Fruit fly (Drosophila melanogaster) whole organism, embryonic: ENCODE results near the gene Sidpn.

Experiments
- Awh ChIP-seq: fragments of 200-800 bp; sonication (Bioruptor generic); IDR thresholded peaks from 2 replicates; pipeline ENCODE4, ENCODE4 v1.3.6; 2022; ENCODE audit warnings: missing biosample characterization, missing genetic modification characterization
- CG12299 ChIP-seq: fragments of 200-800 bp; sonication (Bioruptor generic); optimal IDR thresholded peaks from 2 replicates; lab custom pipeline; 2018; ENCODE audit warnings: missing biosample characterization, mild to moderate bottlenecking, missing genetic modification characterization
- CG1233 ChIP-seq: fragments of 200-800 bp; sonication (Bioruptor generic); optimal IDR thresholded peaks from 4 replicates; lab custom pipeline; 2018; ENCODE audit warnings: missing biosample characterization, mild to moderate bottlenecking, missing genetic modification characterization
- CG17328 ChIP-seq: fragments of 200-800 bp; sonication (Bioruptor generic); IDR thresholded peaks from 2 replicates; pipeline ENCODE4 v1.3.6; 2022; ENCODE audit warnings: missing biosample characterization, missing genetic modification characterization
- CG17361 ChIP-seq: fragments of 200-800 bp; sonication (Bioruptor generic); IDR thresholded peaks from 3 replicates; pipeline ENCODE4 v1.3.6; 2022; ENCODE audit warnings: missing biosample characterization, missing genetic modification characterization
- CG2678 ChIP-seq: fragments of 200-800 bp; sonication (Bioruptor generic); optimal IDR thresholded peaks from 3 replicates; lab custom pipeline; 2019; ENCODE audit warnings: missing biosample characterization, mild to moderate bottlenecking, missing genetic modification characterization, moderate library complexity
- CG3065 ChIP-seq: fragments of 200-800 bp; sonication (Bioruptor generic); optimal IDR thresholded peaks from 2 replicates; lab custom pipeline; 2016; ENCODE audit warnings: missing biosample characterization, missing genetic modification characterization
- CG3163 ChIP-seq: fragments of 200-800 bp; sonication (Bioruptor generic); optimal IDR thresholded peaks from 3 replicates; lab custom pipeline; 2016; ENCODE audit warnings: missing biosample characterization, missing genetic modification characterization
- CG32767 ChIP-seq: fragments of 200-800 bp; sonication (Bioruptor generic); IDR thresholded peaks from 2 replicates; pipeline ENCODE4 v1.3.6; 2022; ENCODE audit warnings: missing biosample characterization, missing genetic modification characterization
- CG34422 ChIP-seq: fragments of 200-800 bp; sonication (Bioruptor generic); IDR thresholded peaks from 3 replicates; pipeline ENCODE4 v1.3.6; 2022; ENCODE audit warnings: missing biosample characterization, missing genetic modification characterization
- CG3726 ChIP-seq: fragments of 200-800 bp; sonication (Bioruptor generic); IDR thresholded peaks from 3 replicates; pipeline ENCODE4, ENCODE4 v1.3.6; 2022; ENCODE audit warnings: missing biosample characterization, missing genetic modification characterization
- CG4328 ChIP-seq: fragments of 200-800 bp; sonication (Bioruptor generic); optimal IDR thresholded peaks from 3 replicates; lab custom pipeline; 2017; ENCODE audit warnings: missing biosample characterization, missing genetic modification reagents, missing genetic modification characterization
- CG4820 ChIP-seq: fragments of 200-800 bp; sonication (Bioruptor generic); optimal IDR thresholded peaks from 3 replicates; lab custom pipeline; 2016; ENCODE audit warnings: missing biosample characterization, missing genetic modification characterization
- CG9727 ChIP-seq: fragments of 200-800 bp; sonication (Bioruptor generic); optimal IDR thresholded peaks from 3 replicates; lab custom pipeline; 2017; ENCODE audit warnings: missing biosample characterization, mild to moderate bottlenecking, missing genetic modification characterization
- CG9817 ChIP-seq: fragments of 200-800 bp; sonication (Bioruptor generic); optimal IDR thresholded peaks from 2 replicates; lab custom pipeline; 2018; ENCODE audit warnings: missing biosample characterization, mild to moderate bottlenecking, missing genetic modification characterization, moderate library complexity
- Chrac-16 ChIP-seq: fragments of 200-800 bp; sonication (Bioruptor generic); optimal IDR thresholded peaks from 3 replicates; lab custom pipeline; 2016; ENCODE audit warnings: missing biosample characterization, missing genetic modification characterization
- Ets65A ChIP-seq: fragments of 200-800 bp; sonication (Bioruptor generic); peaks from one replicate; lab custom pipeline; 2016; ENCODE audit warnings: missing biosample characterization, missing genetic modification characterization
- Lhr ChIP-seq: fragments of 200-800 bp; sonication (Bioruptor generic); optimal IDR thresholded peaks from 3 replicates; lab custom pipeline; 2017; ENCODE audit warnings: mild to moderate bottlenecking, missing biosample characterization, missing genetic modification reagents, missing genetic modification characterization
- Lpt ChIP-seq: fragments of >200 bp; optimal IDR thresholded peaks from 2 replicates; lab custom pipeline; 2018; ENCODE audit warnings: missing biosample characterization, missing genetic modification characterization
- NC2β ChIP-seq: fragments of 200-800 bp; sonication (Bioruptor generic); optimal IDR thresholded peaks from 2 replicates; lab custom pipeline; 2016; ENCODE audit warnings: missing biosample characterization, missing genetic modification characterization
- Neu2 ChIP-seq: fragments of 200-800 bp; sonication (Bioruptor generic); optimal IDR thresholded peaks from 3 replicates; lab custom pipeline; 2016; ENCODE audit warnings: missing biosample characterization, missing genetic modification characterization, borderline replicate concordance
- Opbp ChIP-seq: fragments of 200-800 bp; sonication (Bioruptor generic); IDR thresholded peaks from 3 replicates; pipeline ENCODE4 v1.3.6; 2022; ENCODE audit warnings: missing biosample characterization, missing genetic modification characterization; ENCODE audit not compliant: partially characterized antibody
- Pdp1 ChIP-seq, 2 experiments: fragments of 200-800 bp; sonication (Bioruptor generic); optimal IDR thresholded peaks; 3 replicates each; lab custom pipeline; 2016; ENCODE audit warnings: missing biosample characterization in 2 of 2, missing genetic modification characterization in 2 of 2, mild to moderate bottlenecking in 1 of 2, moderate library complexity in 1 of 2
- Rfx ChIP-seq: fragments of 200-800 bp; sonication (Bioruptor generic); IDR thresholded peaks from 2 replicates; pipeline ENCODE4 v1.3.6; 2022; ENCODE audit warnings: missing biosample characterization, missing genetic modification characterization
- Scr ChIP-seq: fragments of 200-800 bp; sonication (Bioruptor generic); IDR thresholded peaks from 2 replicates; pipeline ENCODE4 v1.3.6; 2022; ENCODE audit warnings: missing biosample characterization, missing genetic modification characterization; ENCODE audit not compliant: partially characterized antibody
- Sox102F ChIP-seq: fragments of 200-800 bp; sonication (Bioruptor generic); optimal IDR thresholded peaks from 2 replicates; lab custom pipeline; 2018; ENCODE audit warnings: missing biosample characterization, mild to moderate bottlenecking, missing genetic modification characterization, moderate library complexity
- Sry-β ChIP-seq: fragments of 200-800 bp; sonication (Bioruptor generic); optimal IDR thresholded peaks from 2 replicates; lab custom pipeline; 2018; ENCODE audit warnings: missing biosample characterization, mild to moderate bottlenecking, missing genetic modification characterization, moderate library complexity
- crc ChIP-seq: fragments of 200-800 bp; sonication (Bioruptor generic); optimal IDR thresholded peaks from 2 replicates; lab custom pipeline; 2016; ENCODE audit warnings: missing biosample characterization, missing genetic modification characterization
- crol ChIP-seq: fragments of 200-800 bp; sonication (Bioruptor generic); IDR thresholded peaks from 2 replicates; pipeline ENCODE4 v1.3.6; 2022; ENCODE audit warnings: missing biosample characterization, missing genetic modification characterization
- crp ChIP-seq, 2 experiments: fragments of 200-800 bp; sonication (Bioruptor generic); optimal IDR thresholded peaks; 2 replicates in 1 of 2; 3 replicates in 1 of 2; lab custom pipeline; 2017; ENCODE audit warnings: missing biosample characterization in 2 of 2, missing genetic modification characterization in 2 of 2, mild to moderate bottlenecking in 1 of 2, moderate library complexity in 1 of 2
- cwo ChIP-seq: fragments of 200-800 bp; sonication (Bioruptor generic); optimal IDR thresholded peaks from 3 replicates; lab custom pipeline; 2017; ENCODE audit warnings: missing biosample characterization, missing genetic modification characterization, mild to moderate bottlenecking, moderate library complexity, missing genetic modification reagents
- gsb-n ChIP-seq: fragments of 200-800 bp; sonication (Bioruptor generic); optimal IDR thresholded peaks from 3 replicates; lab custom pipeline; 2018; ENCODE audit warnings: missing biosample characterization, mild to moderate bottlenecking, missing genetic modification characterization
- hbn ChIP-seq: fragments of 200-800 bp; sonication (Bioruptor generic); IDR thresholded peaks from 2 replicates; pipeline ENCODE4 v1.3.6; 2022; ENCODE audit warnings: missing biosample characterization, missing genetic modification characterization; ENCODE audit not compliant: partially characterized antibody
- ken ChIP-seq: fragments of 200-800 bp; sonication (Bioruptor generic); IDR thresholded peaks from 3 replicates; pipeline ENCODE4 v1.3.6; 2022; ENCODE audit warnings: missing biosample characterization, missing genetic modification characterization
- prd ChIP-seq, 3 experiments: fragments of >200 bp in 2 of 3; fragments of 200-800 bp in 1 of 3; sonication (Bioruptor generic) in 1 of 3; optimal IDR thresholded peaks in 2 of 3; IDR thresholded peaks in 1 of 3; 2 replicates in 2 of 3; 3 replicates in 1 of 3; pipeline versions ENCODE4 v1.3.6 to Lab custom; 2017 to 2022; ENCODE audit warnings: missing biosample characterization in 1 of 3, missing genetic modification characterization in 1 of 3
- rib ChIP-seq: fragments of 200-800 bp; sonication (Bioruptor generic); IDR thresholded peaks from 2 replicates; pipeline ENCODE4 v1.3.6; 2022; ENCODE audit warnings: missing biosample characterization, missing genetic modification characterization
- row ChIP-seq: fragments of 200-800 bp; sonication (Bioruptor generic); IDR thresholded peaks from 3 replicates; pipeline ENCODE4 v1.3.6; 2022; ENCODE audit warnings: missing biosample characterization, missing genetic modification characterization
- sd ChIP-seq: fragments of 200-800 bp; sonication (Bioruptor generic); optimal IDR thresholded peaks from 3 replicates; lab custom pipeline; 2018; ENCODE audit warnings: missing biosample characterization, mild to moderate bottlenecking, missing genetic modification characterization, moderate library complexity
- sisA ChIP-seq: fragments of 200-800 bp; sonication (Bioruptor generic); IDR thresholded peaks from 2 replicates; pipeline ENCODE4 v1.3.6; 2022; ENCODE audit warnings: missing biosample characterization, missing genetic modification characterization
- sr ChIP-seq: fragments of 200-800 bp; sonication (Bioruptor generic); IDR thresholded peaks from 3 replicates; pipeline ENCODE4 v1.3.6; 2022; ENCODE audit warnings: missing biosample characterization, missing genetic modification characterization
- sug ChIP-seq: fragments of 200-800 bp; optimal IDR thresholded peaks from 2 replicates; lab custom pipeline; 2019; ENCODE audit warnings: missing biosample characterization, mild to moderate bottlenecking, missing genetic modification characterization, moderate library complexity
- z ChIP-seq: fragments of 200-800 bp; sonication (Bioruptor generic); IDR thresholded peaks from 3 replicates; pipeline ENCODE4 v1.3.6; 2022; ENCODE audit warnings: missing biosample characterization, missing genetic modification characterization

The Sidpn gene

dm6 chr2L:18985201-18986124 lies 42.0 kb upstream of the Sidpn start (continued):
- TF ChIP-seq ken (0 out of 3 replicates have a peak, but pooled peaks have one; percentile 24), gsb-n (tag; lab: Kevin White, UChicago) (no peak), Pdp1 (GFP tag; optimal IDR thresholded peaks at IDR 0.05; lab: Kevin White, UChicago) (peak in 1 of 2 experiments; percentile 97), CG2678 (tag; lab: Kevin White, UChicago) (peak; percentile 16), row (GFP tag; lab: Robert Waterston, UW) (0 out of 3 replicates have a peak, but pooled peaks have one; percentile 14), sug (peak; percentile 62), crp (GFP tag; optimal IDR thresholded peaks at IDR 0.05; lab: Kevin White, UChicago) (no peak), crc (GFP tag; lab: Kevin White, UChicago) (no peak), Ets65A (peak; percentile 8), CG1233 (GFP tag; lab: Kevin White, UChicago) (no peak), NC2β (GFP tag; lab: Kevin White, UChicago) (no peak), CG3065 (GFP tag; lab: Kevin White, UChicago) (no peak), sd (peak; percentile 42)
- TF ChIP-seq, all 482 proteins: peak for 19

dm6 chr2L:18986125-18986498 lies 41.4 kb upstream of the Sidpn start:
- TF ChIP-seq Opbp (0 out of 3 replicates have a peak, but pooled peaks have one; percentile 7), cwo (GFP tag; lab: Kevin White, UChicago) (no peak), CG9817 (tag; lab: Kevin White, UChicago) (no peak), CG9727 (GFP tag; lab: Kevin White, UChicago) (no peak), Scr (no peak), Neu2 (GFP tag; lab: Kevin White, UChicago) (no peak), crol (peak; percentile 30; the same call in 1 of the 2 replicates), Chrac-16 (GFP tag; lab: Kevin White, UChicago) (no peak), CG17361 (GFP tag; lab: Robert Waterston, UW) (no peak), sr (GFP tag; lab: Robert Waterston, UW) (no peak), Awh (GFP tag; lab: Robert Waterston, UW) (no peak), Lpt (GFP tag; lab: Kevin White, UChicago) (no peak), Rfx (GFP tag; lab: Robert Waterston, UW) (no peak)
- TF ChIP-seq, all 482 proteins: peak for 2

- peak; percentile 43 for TF ChIP-seq CG4820 (GFP tag; lab: Kevin White, UChicago)
- TF ChIP-seq z (GFP tag; lab: Robert Waterston, UW) = no peak
- no peak; the same call in 1 of the 2 replicates for TF ChIP-seq CG17328 (GFP tag; lab: Robert Waterston, UW)
- TF ChIP-seq CG4328 (GFP tag; lab: Kevin White, UChicago) = peak; percentile 60
- TF ChIP-seq Awh (GFP tag; lab: Robert Waterston, UW) = peak; percentile 51; the same call in 1 of the 2 replicates
- peak; percentile 1 for TF ChIP-seq Lhr
- peak; percentile 64 for TF ChIP-seq gsb-n (tag; lab: Kevin White, UChicago)
- TF ChIP-seq sug = peak; percentile 73
- peak; percentile 27 for TF ChIP-seq CG12299 (tag; lab: Kevin White, UChicago)
- TF ChIP-seq CG32767 (GFP tag; lab: Robert Waterston, UW) = 0 out of 2 replicates have a peak, but pooled peaks have one; percentile 13
- peak; percentile 60; the same call in 1 of the 2 replicates for TF ChIP-seq sisA (GFP tag; lab: Robert Waterston, UW)
- peak; percentile 40; the same call in 1 of the 2 replicates for TF ChIP-seq hbn
- peak; percentile 80 for TF ChIP-seq CG2678 (tag; lab: Kevin White, UChicago)
- 0 out of 2 replicates have a peak, but pooled peaks have one; percentile 20 for TF ChIP-seq rib (GFP tag; lab: Robert Waterston, UW)
- TF ChIP-seq Sry-β (GFP tag; lab: Kevin White, UChicago) = no peak
- TF ChIP-seq CG34422 (GFP tag; lab: Robert Waterston, UW) = peak; percentile 36; the same call in 2 of the 3 replicates
- peak; percentile 68 for TF ChIP-seq Sox102F
- peak; percentile 2 for TF ChIP-seq CG3163 (GFP tag; lab: Kevin White, UChicago)
- TF ChIP-seq CG3726 = no peak
- TF ChIP-seq prd (optimal IDR thresholded peaks at IDR 0.05; lab: Kevin White, UChicago) = no peak
- TF ChIP-seq prd (GFP tag; IDR thresholded peaks at IDR 0.05; lab: Robert Waterston, UW) = peak; percentile 62; the same call in 1 of the 3 replicates
These were observed 40.2 kb upstream of the Sidpn start, which contains the start of the genes Swip-1 and EMC5 for dm6 chr2L:18987078-18987895. Gene Swip-1, minus strand, starts transcription at chr2L:18987280. Gene EMC5, plus strand, starts transcription at chr2L:18987707.
